1 worm cellular context compared by ENCODE assay signal in the genomic region with DNA sequence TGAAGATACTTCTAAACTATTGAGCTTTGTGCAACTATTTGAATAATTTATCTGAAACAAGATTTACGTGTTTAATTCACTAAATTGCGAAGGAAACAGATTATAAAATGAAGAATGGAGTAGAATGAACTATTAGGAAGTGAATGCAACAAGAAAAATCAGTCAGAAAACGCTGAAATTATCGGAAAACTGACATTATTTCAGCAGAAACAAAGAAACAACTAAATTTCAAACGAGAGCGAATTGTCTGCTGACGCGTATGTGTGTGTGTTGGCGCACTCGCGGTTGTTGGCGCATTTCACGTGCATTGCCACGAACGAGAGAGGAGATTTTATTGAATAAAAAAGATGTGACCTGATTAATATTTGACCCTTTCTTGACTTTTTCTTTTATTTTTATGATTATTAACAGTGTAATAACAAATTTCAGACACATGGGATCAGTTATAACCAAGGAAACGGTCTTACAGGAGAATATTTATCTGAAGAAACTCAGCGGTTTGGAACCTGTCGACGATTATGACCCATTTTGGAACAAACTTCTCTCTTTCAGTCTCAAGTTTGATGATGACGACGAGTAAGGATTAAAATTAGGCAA.
TF ChIP-seq lines count a peak whose summit lies in the region.

Gene trr-1 (minus strand): TSS at position 51 of the 597 bp plus-strand sequence.
Gene C47D12.2 (plus strand): TSS at position 430 of the 597 bp plus-strand sequence.

TF ChIP-seq in whole organism, L1 larva, 84 proteins besides CTCF, POLR2A, EP300 and RAD21 (continued from another document):
- TF ChIP-seq ceh-82 (tag; optimal IDR thresholded peaks at IDR 0.05; lab: Kevin White, UChicago) = peak; percentile 42 to 77 (median 74)
- TF ChIP-seq ceh-63 (GFP tag; optimal IDR thresholded peaks at IDR 0.05; lab: Kevin White, UChicago) = no peak
- no peak for TF ChIP-seq mdl-1 (tag; optimal IDR thresholded peaks at IDR 0.05; lab: Kevin White, UChicago)
- TF ChIP-seq hpl-2 (GFP tag; optimal IDR thresholded peaks at IDR 0.05; lab: Kevin White, UChicago) = peak; percentile 58
- TF ChIP-seq jun-1 (tag; optimal IDR thresholded peaks at IDR 0.05; lab: Kevin White, UChicago) = peak; percentile 44
- no peak for TF ChIP-seq alr-1 (tag; optimal IDR thresholded peaks at IDR 0.05; lab: Kevin White, UChicago; ENCODE audit: borderline replicate concordance)
- peak; percentile 39 for TF ChIP-seq lin-13 (GFP tag; optimal IDR thresholded peaks at IDR 0.05; lab: Kevin White, UChicago)
- TF ChIP-seq fkh-10 (GFP tag; optimal IDR thresholded peaks at IDR 0.05; lab: Kevin White, UChicago) = no peak
- peak; percentile 26 for TF ChIP-seq fkh-8 (tag; optimal IDR thresholded peaks at IDR 0.05; lab: Kevin White, UChicago)
- TF ChIP-seq ets-5 (GFP tag; IDR thresholded peaks at IDR 0.05; lab: Robert Waterston, UW) = no peak
- peak; percentile 68 for TF ChIP-seq nhr-20 (tag; optimal IDR thresholded peaks at IDR 0.05; lab: Kevin White, UChicago)
